Worm (Caenorhabditis elegans): ENCODE data around the gene C06A1.3.

- TF ChIP-seq C38D4.7 (GFP tag; optimal IDR thresholded peaks at IDR 0.05) (no peak), K09A11.1 (tag; optimal IDR thresholded peaks at IDR 0.05; ENCODE audit: insufficient read depth) (no peak), pag-3 (tag; optimal IDR thresholded peaks at IDR 0.05; ENCODE audit: borderline replicate concordance) (no peak), ceh-9 (tag; optimal IDR thresholded peaks at IDR 0.05) (no peak), pha-4 (tag; optimal IDR thresholded peaks at IDR 0.05) (no peak)
Measured at ce11 chrII:10547803-10548693, 24.0 kb upstream of the C06A1.3 start.

Measured in whole organism, late embryonic.